Worm (Caenorhabditis elegans) whole organism, mixed stage, embryonic: ENCODE results near the gene srt-28.

Experiments
- elt-3 ChIP-seq: fragments of 150-350 bp; optimal IDR thresholded peaks from 2 replicates; lab custom pipeline; 2014; ENCODE audit warnings: missing biosample characterization, missing genetic modification characterization
- nhr-12 ChIP-seq: fragments of 150-350 bp; optimal IDR thresholded peaks from 2 replicates; lab custom pipeline; 2014; ENCODE audit warnings: missing biosample characterization, missing genetic modification characterization
- nhr-237 ChIP-seq: fragments of 150-350 bp; optimal IDR thresholded peaks from 2 replicates; lab custom pipeline; 2014; ENCODE audit warnings: missing biosample characterization, missing genetic modification characterization
- nhr-28 ChIP-seq: fragments of 150-350 bp; optimal IDR thresholded peaks from 2 replicates; lab custom pipeline; 2014; ENCODE audit warnings: missing biosample characterization, missing genetic modification characterization
- snpc-4 ChIP-seq: fragments of 150-350 bp; optimal IDR thresholded peaks from 2 replicates; lab custom pipeline; 2014; ENCODE audit warnings: missing biosample characterization, missing genetic modification characterization
- unc-39 ChIP-seq: fragments of 150-350 bp; optimal IDR thresholded peaks from 2 replicates; lab custom pipeline; 2014; ENCODE audit warnings: missing biosample characterization, missing genetic modification characterization
- unc-62 ChIP-seq: fragments of 150-350 bp; optimal IDR thresholded peaks from 2 replicates; lab custom pipeline; 2014; ENCODE audit warnings: missing biosample characterization, missing genetic modification reagents, missing genetic modification characterization

ce11 chrV:2734360-2734759 lies 20.9 kb upstream of the srt-28 start, which contains the start of gene srg-57:
- TF ChIP-seq nhr-12 (no peak), snpc-4 (tag; lab: Kevin White, UChicago) (no peak), nhr-237 (tag; lab: Kevin White, UChicago) (no peak), unc-62 (GFP tag; lab: Kevin White, UChicago) (no peak), unc-39 (tag; lab: Kevin White, UChicago) (no peak), elt-3 (tag; lab: Kevin White, UChicago) (no peak), nhr-28 (no peak)
